Fruit fly (Drosophila melanogaster): ENCODE data around the gene Wdr62.

- TF ChIP-seq pan (optimal IDR thresholded peaks at IDR 0.05) = no peak
- no peak for TF ChIP-seq psq (optimal IDR thresholded peaks at IDR 0.05)
- TF ChIP-seq CG8478 (optimal IDR thresholded peaks at IDR 0.05) = no peak
These were observed 39.4 kb downstream of the Wdr62 start for dm6 chr2L:1923846-1924245.
